Worm (Caenorhabditis elegans) whole organism, L1 larva: ENCODE data around the gene srx-20.
A peak's percentile ranks its signal among the peaks of the same experiment; 100 is the strongest.

ENCODE experiments used
- C16A3.4 ChIP-seq: fragments of 150-350 bp; optimal IDR thresholded peaks from 2 replicates; lab custom pipeline; 2014; ENCODE audit warnings: missing biosample characterization, missing genetic modification characterization
- C34B4.2 ChIP-seq: sonication (generic microtip); optimal IDR thresholded peaks from 2 replicates; lab custom pipeline; 2017; ENCODE audit warnings: mild to moderate bottlenecking, missing genetic modification characterization, missing compliant biosample characterization
- alr-1 ChIP-seq: fragments of 200-800 bp; sonication (Bioruptor generic); optimal IDR thresholded peaks from 2 replicates; lab custom pipeline; 2018; ENCODE audit warnings: borderline replicate concordance, mild to moderate bottlenecking, missing genetic modification characterization, missing compliant biosample characterization
- ama-1 ChIP-seq: fragments of 150-350 bp; optimal IDR thresholded peaks from 2 replicates; lab custom pipeline; 2014
- blmp-1 ChIP-seq: fragments of 150-350 bp; optimal IDR thresholded peaks from 2 replicates; lab custom pipeline; 2014; ENCODE audit warnings: missing biosample characterization, missing genetic modification characterization
- dsc-1 ChIP-seq: sonication (generic microtip); optimal IDR thresholded peaks from 2 replicates; lab custom pipeline; 2016; ENCODE audit warnings: mild to moderate bottlenecking, missing genetic modification characterization, missing compliant biosample characterization
- efl-1 ChIP-seq, 4 experiments: fragments of 150-350 bp; optimal IDR thresholded peaks in 3 of 4; peaks in 1 of 4; 1 replicate in 1 of 4; 2 replicates in 3 of 4; lab custom pipeline; 2014; ENCODE audit warnings: missing biosample characterization in 2 of 4, missing genetic modification characterization in 2 of 4, missing genetic modification reagents in 2 of 4
- egl-13 ChIP-seq: sonication (generic microtip); optimal IDR thresholded peaks from 2 replicates; lab custom pipeline; 2016; ENCODE audit warnings: missing genotype, missing genetic modification reagents, missing genetic modification characterization, missing compliant biosample characterization
- elt-2 ChIP-seq: sonication (generic microtip); optimal IDR thresholded peaks from 2 replicates; lab custom pipeline; 2016; ENCODE audit warnings: missing genetic modification characterization, mild to moderate bottlenecking, inconsistent platforms, missing compliant biosample characterization, missing genetic modification reagents
- elt-3 ChIP-seq, 6 experiments: fragments of 150-350 bp in 1 of 6; sonication (generic microtip); optimal IDR thresholded peaks; 2 replicates each; lab custom pipeline; 2017 to 2018; ENCODE audit warnings: missing biosample characterization in 6 of 6, missing genetic modification characterization in 6 of 6, inconsistent platforms in 1 of 6
- ets-5 ChIP-seq: fragments of 200-800 bp; sonication (Bioruptor generic); IDR thresholded peaks from 2 replicates; pipeline ENCODE4 v1.3.6; 2022; ENCODE audit warnings: missing genetic modification characterization, missing compliant biosample characterization
- fkh-10 ChIP-seq: sonication (generic microtip); optimal IDR thresholded peaks from 2 replicates; lab custom pipeline; 2017; ENCODE audit warnings: missing biosample characterization, missing genetic modification reagents, missing genetic modification characterization
- fkh-8 ChIP-seq: sonication (generic microtip); optimal IDR thresholded peaks from 2 replicates; lab custom pipeline; 2016; ENCODE audit warnings: mild to moderate bottlenecking, missing genetic modification characterization, missing compliant biosample characterization
- fos-1 ChIP-seq: fragments of 150-350 bp; optimal IDR thresholded peaks from 2 replicates; lab custom pipeline; 2014; ENCODE audit warnings: missing biosample characterization, missing genetic modification characterization
- hlh-4 ChIP-seq: sonication (generic microtip); optimal IDR thresholded peaks from 2 replicates; lab custom pipeline; 2016; ENCODE audit warnings: mild to moderate bottlenecking, missing genetic modification characterization, missing compliant biosample characterization
- irx-1 ChIP-seq: sonication (generic microtip); optimal IDR thresholded peaks from 2 replicates; lab custom pipeline; 2016; ENCODE audit warnings: missing genetic modification characterization, missing compliant biosample characterization
- jun-1 ChIP-seq: fragments of 150-350 bp; optimal IDR thresholded peaks from 2 replicates; lab custom pipeline; 2014; ENCODE audit warnings: missing biosample characterization, missing genetic modification reagents, missing genetic modification characterization
- lin-13 ChIP-seq: fragments of 150-350 bp; optimal IDR thresholded peaks from 2 replicates; lab custom pipeline; 2014; ENCODE audit warnings: missing biosample characterization, missing genetic modification reagents, missing genetic modification characterization
- lin-14 ChIP-seq: fragments of 200-800 bp; sonication (Bioruptor generic); optimal IDR thresholded peaks from 2 replicates; lab custom pipeline; 2018; ENCODE audit warnings: mild to moderate bottlenecking, missing genetic modification characterization, moderate library complexity, missing compliant biosample characterization
- lin-35 ChIP-seq, 2 experiments: fragments of 150-350 bp; optimal IDR thresholded peaks; 2 replicates each; lab custom pipeline; 2014; ENCODE audit warnings: missing biosample characterization in 2 of 2, missing genetic modification characterization in 2 of 2, missing genetic modification reagents in 2 of 2
- lin-39 ChIP-seq: fragments of 150-350 bp; optimal IDR thresholded peaks from 2 replicates; lab custom pipeline; 2014; ENCODE audit warnings: missing biosample characterization, missing genetic modification reagents, missing genetic modification characterization
- lir-3 ChIP-seq: sonication (generic microtip); optimal IDR thresholded peaks from 2 replicates; lab custom pipeline; 2016; ENCODE audit warnings: mild to moderate bottlenecking, missing genetic modification characterization, moderate library complexity, missing compliant biosample characterization; ENCODE audit not compliant: poor library complexity
- mdl-1 ChIP-seq, 2 experiments: fragments of 150-350 bp; optimal IDR thresholded peaks; 2 replicates each; lab custom pipeline; 2014 to 2017; ENCODE audit warnings: missing biosample characterization in 2 of 2, missing genetic modification characterization in 2 of 2, inconsistent platforms in 1 of 2
- nhr-11 ChIP-seq: fragments of 150-350 bp; optimal IDR thresholded peaks from 2 replicates; lab custom pipeline; 2014; ENCODE audit warnings: missing biosample characterization, missing genetic modification characterization
- nhr-12 ChIP-seq: sonication (generic microtip); optimal IDR thresholded peaks from 2 replicates; lab custom pipeline; 2017; ENCODE audit warnings: missing biosample characterization, missing genetic modification characterization
- nhr-19 ChIP-seq: fragments of 200-800 bp; sonication (Bioruptor generic); conservative IDR thresholded peaks from 2 replicates; pipeline ENCODE4 v1.3.6; 2022; ENCODE audit warnings: missing genetic modification characterization, missing compliant biosample characterization
- nhr-237 ChIP-seq: fragments of 150-350 bp; optimal IDR thresholded peaks from 2 replicates; lab custom pipeline; 2014; ENCODE audit warnings: missing biosample characterization, missing genetic modification characterization
- nhr-47 ChIP-seq: sonication (generic microtip); optimal IDR thresholded peaks from 2 replicates; lab custom pipeline; 2016; ENCODE audit warnings: mild to moderate bottlenecking, missing genetic modification characterization, moderate library complexity, missing compliant biosample characterization
- nhr-71 ChIP-seq: sonication (generic microtip); optimal IDR thresholded peaks from 2 replicates; lab custom pipeline; 2016; ENCODE audit warnings: mild to moderate bottlenecking, missing genetic modification characterization, moderate library complexity, missing compliant biosample characterization
- nhr-85 ChIP-seq: sonication (generic microtip); peaks from one replicate; lab custom pipeline; 2016; ENCODE audit warnings: missing genetic modification characterization, inconsistent platforms, missing compliant biosample characterization
- nhr-90 ChIP-seq: sonication (generic microtip); optimal IDR thresholded peaks from 2 replicates; lab custom pipeline; 2016; ENCODE audit warnings: mild to moderate bottlenecking, missing genetic modification characterization, missing compliant biosample characterization; ENCODE audit not compliant: poor library complexity
- pqm-1 ChIP-seq: sonication (generic microtip); optimal IDR thresholded peaks from 3 replicates; lab custom pipeline; 2017; ENCODE audit warnings: missing biosample characterization, missing genetic modification characterization
- rnt-1 ChIP-seq: sonication (generic microtip); optimal IDR thresholded peaks from 2 replicates; lab custom pipeline; 2016; ENCODE audit warnings: mild to moderate bottlenecking, missing genetic modification characterization, moderate library complexity, missing compliant biosample characterization
- skn-1 ChIP-seq: fragments of 150-350 bp; optimal IDR thresholded peaks from 2 replicates; lab custom pipeline; 2014; ENCODE audit warnings: missing biosample characterization, missing genetic modification characterization
- snu-23 ChIP-seq: sonication (generic microtip); optimal IDR thresholded peaks from 2 replicates; lab custom pipeline; 2016; ENCODE audit warnings: missing genetic modification characterization, missing compliant biosample characterization
- sox-4 ChIP-seq: sonication (generic microtip); optimal IDR thresholded peaks from 2 replicates; lab custom pipeline; 2016; ENCODE audit warnings: missing genetic modification characterization, missing compliant biosample characterization
- sptf-1 ChIP-seq: fragments of 150-350 bp; optimal IDR thresholded peaks from 2 replicates; lab custom pipeline; 2014; ENCODE audit warnings: missing biosample characterization, missing genetic modification characterization
- swsn-7 ChIP-seq: sonication (generic microtip); optimal IDR thresholded peaks from 2 replicates; lab custom pipeline; 2016; ENCODE audit warnings: missing genetic modification characterization, missing compliant biosample characterization
- tbx-2 ChIP-seq: sonication (generic microtip); optimal IDR thresholded peaks from 2 replicates; lab custom pipeline; 2016; ENCODE audit warnings: missing genetic modification characterization, missing compliant biosample characterization
- unc-130 ChIP-seq: fragments of 150-350 bp; optimal IDR thresholded peaks from 2 replicates; lab custom pipeline; 2017; ENCODE audit warnings: missing biosample characterization, missing genetic modification characterization, inconsistent platforms
- unc-30 ChIP-seq: sonication (generic microtip); optimal IDR thresholded peaks from 2 replicates; lab custom pipeline; 2017; ENCODE audit warnings: missing biosample characterization, missing genetic modification characterization
- vab-15 ChIP-seq: sonication (generic microtip); optimal IDR thresholded peaks from 2 replicates; lab custom pipeline; 2017; ENCODE audit warnings: missing genotype, mild to moderate bottlenecking, missing genetic modification characterization, missing compliant biosample characterization

The srx-20 gene

ce11 chrIV:6867791-6868190 is at the start of gene srx-20:
srx-20 (plus strand) TSS chrIV:6868091.
- no peak for TF ChIP-seq unc-130 (tag; lab: Kevin White, UChicago)
- TF ChIP-seq irx-1 (tag; lab: Kevin White, UChicago), result no peak
- no peak for TF ChIP-seq nhr-47 (tag; lab: Kevin White, UChicago)
- TF ChIP-seq unc-30 (tag; lab: Kevin White, UChicago), result no peak
- no peak for TF ChIP-seq nhr-19 (GFP tag; lab: Robert Waterston, UW)
- no peak for TF ChIP-seq sptf-1 (tag; lab: Kevin White, UChicago)
- TF ChIP-seq tbx-2 (tag; lab: Kevin White, UChicago), result no peak
- TF ChIP-seq lin-13 (GFP tag; lab: Kevin White, UChicago), result no peak
- TF ChIP-seq blmp-1 (tag; lab: Kevin White, UChicago), result no peak
- no peak for TF ChIP-seq vab-15 (tag; lab: Kevin White, UChicago)
- TF ChIP-seq snu-23, result no peak
- TF ChIP-seq elt-2 (tag; lab: Kevin White, UChicago), result no peak
- no peak for TF ChIP-seq hlh-4 (tag; lab: Kevin White, UChicago)
- TF ChIP-seq dsc-1 (tag; lab: Kevin White, UChicago), result no peak
- TF ChIP-seq ama-1, result no peak
- TF ChIP-seq egl-13 (tag; lab: Kevin White, UChicago), result no peak
- no peak for TF ChIP-seq lin-14 (GFP tag; lab: Kevin White, UChicago)
- TF ChIP-seq lin-39 (tag; lab: Kevin White, UChicago), result no peak
- no peak for TF ChIP-seq fos-1 (tag; lab: Kevin White, UChicago)

- TF ChIP-seq jun-1, result no peak
- TF ChIP-seq egl-13 (tag; lab: Kevin White, UChicago), result no peak
- TF ChIP-seq nhr-85, result peak; percentile 44
- TF ChIP-seq nhr-11 (tag; lab: Kevin White, UChicago), result no peak
- TF ChIP-seq C16A3.4 (tag; lab: Kevin White, UChicago), result no peak
- TF ChIP-seq fkh-8, result no peak
- TF ChIP-seq lir-3 (tag; lab: Kevin White, UChicago), result no peak
- no peak for TF ChIP-seq vab-15 (tag; lab: Kevin White, UChicago)
- TF ChIP-seq dsc-1 (tag; lab: Kevin White, UChicago), result no peak
- TF ChIP-seq swsn-7 (tag; lab: Kevin White, UChicago), result no peak
- no peak for TF ChIP-seq nhr-237 (tag; lab: Kevin White, UChicago)
- no peak for TF ChIP-seq ets-5
- TF ChIP-seq fkh-10, result no peak
- no peak for TF ChIP-seq C34B4.2 (tag; lab: Kevin White, UChicago)
- TF ChIP-seq sox-4, result no peak
- TF ChIP-seq nhr-71, result no peak
- no peak for TF ChIP-seq pqm-1 (tag; lab: Kevin White, UChicago)
- no peak for TF ChIP-seq skn-1
- TF ChIP-seq hlh-4 (tag; lab: Kevin White, UChicago), result no peak
- TF ChIP-seq nhr-12, result no peak
- no peak for TF ChIP-seq lin-35 (GFP tag; optimal IDR thresholded peaks at IDR 0.05; lab: Kevin White, UChicago)
- no peak for TF ChIP-seq unc-30 (tag; lab: Kevin White, UChicago)
- no peak for TF ChIP-seq rnt-1
- peak; percentile 72 for TF ChIP-seq elt-2 (tag; lab: Kevin White, UChicago)
- no peak for TF ChIP-seq efl-1 (optimal IDR thresholded peaks at IDR 0.05; lab: Kevin White, UChicago)
- peak in 1 of 2 experiments; percentile 61 for TF ChIP-seq efl-1 (GFP tag; optimal IDR thresholded peaks at IDR 0.05 in 1 of 2; lab: Kevin White, UChicago)
These were observed 49.5 kb upstream of the srx-20 start, which contains the start of gene C17H12.8 for ce11 chrIV:6818369-6818768. C17H12.8 (plus strand) TSS chrIV:6818703.

ce11 chrIV:6821709-6822108 is 46.2 kb upstream of the srx-20 start:
- no peak for TF ChIP-seq unc-30 (tag; lab: Kevin White, UChicago)
- peak; percentile 40 for TF ChIP-seq nhr-85
- no peak for TF ChIP-seq alr-1 (tag; lab: Kevin White, UChicago)
- TF ChIP-seq mdl-1 (tag; optimal IDR thresholded peaks at IDR 0.05; lab: Kevin White, UChicago), result no peak
- no peak for TF ChIP-seq nhr-90 (tag; lab: Kevin White, UChicago)
- no peak for TF ChIP-seq elt-3 (tag; optimal IDR thresholded peaks at IDR 0.05; lab: Kevin White, UChicago)
- no peak for TF ChIP-seq lin-14 (GFP tag; lab: Kevin White, UChicago)
